Worm (Caenorhabditis elegans): ENCODE measurements around the gene aars-1.

DNA sequence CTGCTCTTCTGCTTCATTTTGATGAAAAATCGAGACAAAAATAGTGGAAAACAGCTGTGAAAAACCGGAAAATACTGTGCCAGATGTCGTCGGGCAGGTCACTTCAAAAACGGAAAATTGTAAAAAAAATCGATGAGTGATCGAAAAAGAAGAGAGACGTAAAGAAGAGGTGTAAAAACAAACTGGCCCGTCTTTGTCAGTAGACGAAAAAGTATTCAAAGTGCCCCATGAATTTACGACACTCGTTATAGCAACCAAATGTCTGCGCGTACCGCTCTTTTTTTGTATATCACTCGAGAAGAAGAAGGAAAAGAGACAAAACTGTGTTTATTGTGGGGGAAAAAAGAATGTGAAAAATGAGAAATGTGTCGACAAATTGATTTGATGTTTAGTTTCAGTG lies 20.9 kb upstream of the aars-1 start, which contains the start of gene twk-5:
- TF ChIP-seq med-1 (GFP tag; optimal IDR thresholded peaks at IDR 0.05; ENCODE audit: insufficient read depth): no peak
- no peak for TF ChIP-seq tab-1 (GFP tag; IDR thresholded peaks at IDR 0.05)
- no peak for TF ChIP-seq klf-2 (GFP tag; conservative IDR thresholded peaks at IDR 0.05)
- TF ChIP-seq ztf-29 (GFP tag; IDR thresholded peaks at IDR 0.05): no peak
- TF ChIP-seq ztf-23 (GFP tag; IDR thresholded peaks at IDR 0.05): no peak
- TF ChIP-seq ref-1 (GFP tag; conservative IDR thresholded peaks at IDR 0.05): no peak

Measured in whole organism, midembryonic.